Fruit fly (Drosophila melanogaster) whole organism, embryonic: ENCODE measurements around the gene CG5902.

Experiments used
- CG11247 ChIP-seq: fragments of 200-800 bp; sonication (Bioruptor generic); IDR thresholded peaks from 2 replicates; pipeline ENCODE4 v1.3.6; 2022; ENCODE audit warnings: missing biosample characterization, missing genetic modification characterization
- CG18476 ChIP-seq: fragments of 200-800 bp; sonication (Bioruptor generic); optimal IDR thresholded peaks from 2 replicates; lab custom pipeline; 2016; ENCODE audit warnings: missing biosample characterization, mild to moderate bottlenecking, missing genetic modification characterization
- Nf-YB ChIP-seq: fragments of 200-800 bp; sonication (Bioruptor generic); optimal IDR thresholded peaks from 3 replicates; lab custom pipeline; 2019; ENCODE audit warnings: missing biosample characterization, mild to moderate bottlenecking, missing genetic modification characterization, moderate library complexity
- pum ChIP-seq: fragments of 200-800 bp; sonication (Bioruptor generic); optimal IDR thresholded peaks from 2 replicates; lab custom pipeline; 2016; ENCODE audit warnings: missing biosample characterization, missing genetic modification characterization
- sima ChIP-seq: fragments of 200-800 bp; sonication (Bioruptor generic); optimal IDR thresholded peaks from 2 replicates; lab custom pipeline; 2016; ENCODE audit warnings: missing biosample characterization, missing genetic modification characterization
- toy ChIP-seq: fragments of 200-800 bp; sonication (Bioruptor generic); IDR thresholded peaks from 2 replicates; pipeline ENCODE4 v1.3.6; 2022; ENCODE audit warnings: missing biosample characterization, missing genetic modification characterization
- wek ChIP-seq: fragments of 200-800 bp; sonication (Bioruptor generic); optimal IDR thresholded peaks from 3 replicates; lab custom pipeline; 2018; ENCODE audit warnings: missing biosample characterization, mild to moderate bottlenecking, missing genetic modification characterization, moderate library complexity

DNA sequence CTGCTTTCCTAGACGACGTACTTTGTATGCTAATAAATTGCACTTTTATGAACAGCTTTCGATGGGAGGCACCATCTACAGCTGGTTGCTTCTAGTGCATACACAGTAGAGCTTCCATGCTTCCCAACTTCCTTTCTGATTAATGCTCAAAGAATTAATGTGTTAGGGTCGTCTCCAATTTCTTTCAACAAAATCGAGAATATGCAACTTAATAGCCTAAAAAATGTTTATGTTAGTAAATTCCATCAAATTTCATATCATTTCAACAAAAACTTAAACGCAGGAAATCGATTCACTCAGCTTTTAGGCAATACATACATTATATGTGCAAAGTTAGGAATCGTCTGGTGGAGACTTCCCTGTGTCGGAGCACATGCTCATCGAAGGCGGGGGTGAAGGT lies 37.7 kb downstream of the CG5902 start:
- TF ChIP-seq Nf-YB (no peak), CG11247 (GFP tag; lab: Robert Waterston, UW) (no peak), wek (no peak), pum (GFP tag; lab: Kevin White, UChicago) (no peak), sima (GFP tag; lab: Kevin White, UChicago) (no peak), CG18476 (GFP tag; lab: Kevin White, UChicago) (no peak), toy (GFP tag; lab: Robert Waterston, UW) (no peak)
